Fruit fly (Drosophila melanogaster) whole organism, pupa: Measurements from ENCODE around the gene kni.

Experiments used
- CG10348 ChIP-seq: fragments of 200-800 bp; sonication (Bioruptor generic); IDR thresholded peaks from 2 replicates; pipeline ENCODE4 v1.3.6; 2022; ENCODE audit warnings: missing biosample characterization, missing genetic modification characterization
- CG12605 ChIP-seq: fragments of 200-800 bp; sonication (Bioruptor generic); IDR thresholded peaks from 2 replicates; pipeline ENCODE4 v1.3.6; 2022; ENCODE audit warnings: missing biosample characterization, missing genetic modification characterization
- CG13204 ChIP-seq: fragments of 200-800 bp; sonication (Bioruptor generic); optimal IDR thresholded peaks from 2 replicates; lab custom pipeline; 2018; ENCODE audit warnings: missing biosample characterization, mild to moderate bottlenecking, missing genetic modification characterization, moderate library complexity
- CG14655 ChIP-seq: fragments of 200-800 bp; sonication (Bioruptor generic); optimal IDR thresholded peaks from 3 replicates; lab custom pipeline; 2017; ENCODE audit warnings: mild to moderate bottlenecking, missing biosample characterization, missing genetic modification reagents, missing genetic modification characterization
- CG15710 ChIP-seq: fragments of 200-800 bp; sonication (Bioruptor generic); optimal IDR thresholded peaks from 2 replicates; lab custom pipeline; 2018; ENCODE audit warnings: missing biosample characterization, mild to moderate bottlenecking, missing genetic modification characterization, moderate library complexity
- CG17806 ChIP-seq: fragments of 200-800 bp; sonication (Bioruptor generic); optimal IDR thresholded peaks from 2 replicates; lab custom pipeline; 2018; ENCODE audit warnings: missing biosample characterization, mild to moderate bottlenecking, missing genetic modification characterization, moderate library complexity
- CG32121 ChIP-seq: fragments of 200-800 bp; sonication (Bioruptor generic); IDR thresholded peaks from 2 replicates; pipeline ENCODE4 v1.3.6; 2022; ENCODE audit warnings: missing biosample characterization, missing genetic modification characterization
- CG34367 ChIP-seq: fragments of 200-800 bp; sonication (Bioruptor generic); optimal IDR thresholded peaks from 2 replicates; lab custom pipeline; 2018; ENCODE audit warnings: missing biosample characterization, mild to moderate bottlenecking, missing genetic modification characterization
- CG4496 ChIP-seq: fragments of 200-800 bp; sonication (Bioruptor generic); IDR thresholded peaks from 3 replicates; pipeline ENCODE4 v1.3.6; 2022; ENCODE audit warnings: missing biosample characterization, missing genetic modification characterization
- CG8159 ChIP-seq: fragments of 200-800 bp; sonication (Bioruptor generic); optimal IDR thresholded peaks from 3 replicates; lab custom pipeline; 2018; ENCODE audit warnings: missing biosample characterization, mild to moderate bottlenecking, missing genetic modification characterization, moderate library complexity
- CG8301 ChIP-seq: fragments of 200-800 bp; sonication (Bioruptor generic); optimal IDR thresholded peaks from 2 replicates; lab custom pipeline; 2018; ENCODE audit warnings: missing biosample characterization, mild to moderate bottlenecking, missing genetic modification characterization
- CG9948 ChIP-seq: fragments of 200-800 bp; sonication (Bioruptor generic); optimal IDR thresholded peaks from 2 replicates; lab custom pipeline; 2018; ENCODE audit warnings: missing biosample characterization, mild to moderate bottlenecking, missing genetic modification characterization, moderate library complexity
- D1 ChIP-seq: fragments of 200-800 bp; sonication (Bioruptor generic); optimal IDR thresholded peaks from 2 replicates; lab custom pipeline; 2018; ENCODE audit warnings: missing biosample characterization, mild to moderate bottlenecking, missing genetic modification characterization, moderate library complexity
- EcR ChIP-seq: fragments of 200-800 bp; sonication (Bioruptor generic); optimal IDR thresholded peaks from 3 replicates; lab custom pipeline; 2019; ENCODE audit warnings: missing biosample characterization, missing genetic modification characterization, mild to moderate bottlenecking, moderate library complexity, missing genetic modification reagents
- Ets98B ChIP-seq: fragments of 200-800 bp; sonication (Bioruptor generic); IDR thresholded peaks from 2 replicates; pipeline ENCODE4 v1.3.6; 2022; ENCODE audit warnings: missing biosample characterization, missing genetic modification characterization
- Pif1A ChIP-seq: fragments of 200-800 bp; sonication (Bioruptor generic); optimal IDR thresholded peaks from 3 replicates; lab custom pipeline; 2016; ENCODE audit warnings: missing biosample characterization, missing genetic modification characterization
- Pif1B ChIP-seq: fragments of 200-800 bp; sonication (Bioruptor generic); optimal IDR thresholded peaks from 3 replicates; lab custom pipeline; 2016; ENCODE audit warnings: missing biosample characterization, missing genetic modification characterization
- Snoo ChIP-seq: fragments of 200-800 bp; sonication (Bioruptor generic); optimal IDR thresholded peaks from 3 replicates; lab custom pipeline; 2017; ENCODE audit warnings: missing biosample characterization, mild to moderate bottlenecking, missing genetic modification characterization, inconsistent platforms
- fd96Ca ChIP-seq: fragments of 200-800 bp; sonication (Bioruptor generic); IDR thresholded peaks from 3 replicates; pipeline ENCODE4 v1.3.6; 2022; ENCODE audit warnings: missing biosample characterization, missing genetic modification characterization
- gl ChIP-seq: fragments of 200-800 bp; sonication (Bioruptor generic); optimal IDR thresholded peaks from 2 replicates; lab custom pipeline; 2018; ENCODE audit warnings: missing biosample characterization, mild to moderate bottlenecking, missing genetic modification characterization
- rn ChIP-seq: fragments of 200-800 bp; sonication (Bioruptor generic); IDR thresholded peaks from 2 replicates; pipeline ENCODE4 v1.3.6; 2022; ENCODE audit warnings: missing biosample characterization, missing genetic modification characterization

Gene kni

DNA sequence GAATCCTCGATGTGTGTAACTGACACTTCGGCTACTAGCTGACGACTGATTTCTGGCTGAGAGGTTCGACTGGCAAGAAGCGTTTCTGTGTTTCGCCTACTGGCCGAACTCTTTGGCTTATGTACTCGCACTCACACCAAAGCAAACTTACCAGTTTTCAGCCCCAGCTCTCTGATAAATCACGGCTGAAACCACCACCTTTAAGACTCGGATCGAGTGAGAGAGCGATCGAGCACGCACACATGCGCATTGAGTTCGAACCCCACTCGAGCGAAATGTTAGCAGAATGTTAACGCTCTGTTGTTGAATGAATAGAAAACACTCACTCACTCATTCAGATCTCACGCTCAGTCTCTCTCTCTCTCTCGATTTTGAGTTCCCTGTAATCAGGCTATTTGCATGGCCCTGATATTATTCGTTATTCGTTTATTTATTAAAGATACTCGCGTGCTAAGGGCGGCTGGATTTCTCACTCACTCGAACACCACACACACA, at the start of gene kni:
kni (minus strand) TSS at position 51 of the 495 bp plus-strand sequence.
- TF ChIP-seq CG4496 (GFP tag; lab: Robert Waterston, UW) (no peak), rn (GFP tag; lab: Robert Waterston, UW) (no peak)

DNA sequence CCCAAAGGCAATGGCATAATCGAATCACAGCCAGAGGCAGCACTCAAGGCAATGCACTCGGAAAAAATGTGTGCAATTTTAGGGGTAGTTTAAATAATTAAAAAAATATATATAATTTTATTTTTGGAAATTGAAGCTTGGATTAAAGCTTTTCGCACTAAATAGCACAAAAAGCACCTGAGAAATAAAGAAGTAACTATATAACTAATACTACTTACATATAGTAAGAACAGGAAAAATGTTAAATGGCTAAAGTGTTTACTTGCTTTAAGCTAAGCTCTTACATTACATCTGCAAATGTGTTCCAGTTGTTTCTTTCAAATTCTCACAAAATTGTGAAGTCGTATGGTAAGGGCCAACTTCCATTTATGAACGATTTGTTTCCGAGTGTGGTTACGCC, 44.2 kb upstream of the kni start, which contains the start of gene Gr77a:
Gr77a (minus strand) TSS at position 17 of the 400 bp plus-strand sequence.
- TF ChIP-seq CG17806 (tag; lab: Kevin White, UChicago) (peak; percentile 49), CG14655 (peak; percentile 29), CG34367 (tag; lab: Kevin White, UChicago) (peak; percentile 1), CG15710 (tag; lab: Kevin White, UChicago) (peak; percentile 51), CG8301 (tag; lab: Kevin White, UChicago) (no peak), CG4496 (GFP tag; lab: Robert Waterston, UW) (no peak), CG13204 (GFP tag; lab: Kevin White, UChicago) (no peak), Pif1B (GFP tag; lab: Kevin White, UChicago) (peak; percentile 38), CG10348 (no peak), D1 (no peak), fd96Ca (GFP tag; lab: Robert Waterston, UW) (no peak), CG9948 (tag; lab: Kevin White, UChicago) (peak; percentile 51), Ets98B (GFP tag; lab: Robert Waterston, UW) (no peak), CG12605 (GFP tag; lab: Robert Waterston, UW) (no peak), rn (GFP tag; lab: Robert Waterston, UW) (no peak), Snoo (tag; lab: Kevin White, UChicago) (no peak), CG8159 (tag; lab: Kevin White, UChicago) (peak; percentile 61), EcR (GFP tag; lab: Kevin White, UChicago) (no peak), CG32121 (GFP tag; lab: Robert Waterston, UW) (no peak), Pif1A (peak; percentile 26), gl (tag; lab: Kevin White, UChicago) (no peak)
- TF ChIP-seq, all 21 proteins: peak for 8

DNA sequence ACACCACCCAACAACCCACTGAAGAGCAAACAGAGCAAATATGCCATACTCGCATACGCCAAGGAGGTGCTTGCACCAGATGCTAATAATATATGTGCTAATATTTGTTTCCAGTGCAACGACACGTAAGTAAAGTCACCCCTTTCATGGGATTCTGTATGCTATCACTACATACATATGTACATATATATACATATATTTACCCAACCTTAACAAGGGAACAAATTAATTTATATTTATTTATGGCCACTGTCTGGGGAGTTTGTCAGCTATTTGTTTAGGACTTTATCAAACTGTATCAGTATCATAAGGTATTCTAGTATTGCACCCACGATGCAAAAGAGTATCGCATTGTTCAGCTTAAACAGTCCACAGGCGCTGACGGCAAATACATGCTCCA, 42.2 kb upstream of the kni start:
- TF ChIP-seq CG8159 (tag; lab: Kevin White, UChicago) (peak; percentile 17), CG34367 (tag; lab: Kevin White, UChicago) (no peak), CG15710 (tag; lab: Kevin White, UChicago) (no peak), D1 (no peak), Pif1B (GFP tag; lab: Kevin White, UChicago) (no peak), Ets98B (GFP tag; lab: Robert Waterston, UW) (no peak), CG4496 (GFP tag; lab: Robert Waterston, UW) (0 out of 3 replicates have a peak, but pooled peaks have one; percentile 37), CG32121 (GFP tag; lab: Robert Waterston, UW) (no peak), CG13204 (GFP tag; lab: Kevin White, UChicago) (no peak), Snoo (tag; lab: Kevin White, UChicago) (no peak), CG14655 (no peak), EcR (GFP tag; lab: Kevin White, UChicago) (peak; percentile 47), CG8301 (tag; lab: Kevin White, UChicago) (no peak), Pif1A (no peak), CG10348 (no peak), fd96Ca (GFP tag; lab: Robert Waterston, UW) (no peak), CG9948 (tag; lab: Kevin White, UChicago) (no peak), CG12605 (GFP tag; lab: Robert Waterston, UW) (no peak), gl (tag; lab: Kevin White, UChicago) (peak; percentile 13), CG17806 (tag; lab: Kevin White, UChicago) (no peak), rn (GFP tag; lab: Robert Waterston, UW) (no peak)

DNA sequence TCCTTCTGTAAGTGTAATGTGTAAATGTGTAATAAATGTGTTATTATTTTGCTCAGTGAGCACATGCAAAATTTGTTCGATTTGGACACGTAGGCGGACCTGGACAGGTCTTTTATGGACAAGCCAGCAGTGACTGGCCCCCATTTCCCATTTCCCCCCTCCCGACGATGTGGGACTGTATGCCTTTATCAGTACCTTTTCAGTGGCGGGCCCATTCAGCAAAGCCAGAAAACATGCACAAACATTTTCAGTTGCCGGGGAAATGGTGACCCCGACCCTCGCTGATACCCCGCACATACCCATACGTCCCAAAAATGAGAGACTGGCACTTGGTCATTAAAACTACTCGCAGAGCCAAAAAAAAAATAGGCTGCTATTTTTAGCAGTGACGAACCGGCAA, 41.1 kb upstream of the kni start:
- no peak for TF ChIP-seq rn (GFP tag; lab: Robert Waterston, UW)
- TF ChIP-seq Pif1A: no peak
- TF ChIP-seq gl (tag; lab: Kevin White, UChicago): no peak
- TF ChIP-seq fd96Ca (GFP tag; lab: Robert Waterston, UW): no peak
- no peak for TF ChIP-seq CG32121 (GFP tag; lab: Robert Waterston, UW)
- no peak for TF ChIP-seq CG14655
- no peak for TF ChIP-seq CG8301 (tag; lab: Kevin White, UChicago)
- TF ChIP-seq CG9948 (tag; lab: Kevin White, UChicago): no peak
- no peak for TF ChIP-seq Pif1B (GFP tag; lab: Kevin White, UChicago)
- TF ChIP-seq CG13204 (GFP tag; lab: Kevin White, UChicago): no peak
- TF ChIP-seq CG15710 (tag; lab: Kevin White, UChicago): no peak
- TF ChIP-seq Snoo (tag; lab: Kevin White, UChicago): no peak

DNA sequence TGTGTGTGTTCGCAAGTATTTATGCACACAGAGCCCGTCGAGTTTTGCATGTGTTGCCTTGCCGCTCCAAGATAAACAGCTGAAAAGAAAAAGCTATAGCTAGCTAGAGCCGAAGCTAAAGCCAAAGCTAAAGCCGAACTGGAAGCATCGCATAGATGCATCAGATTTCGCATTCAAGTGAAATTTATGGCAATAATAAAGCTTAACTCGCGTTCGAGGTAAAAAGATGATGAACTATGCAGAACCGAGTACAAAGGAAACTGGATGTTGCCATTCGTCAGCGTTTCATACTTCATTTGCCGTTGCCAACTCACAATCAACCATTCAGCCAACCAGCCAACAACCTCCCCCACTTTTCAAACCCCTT, 39.1 kb upstream of the kni start:
- no peak for TF ChIP-seq fd96Ca (GFP tag; lab: Robert Waterston, UW)

DNA sequence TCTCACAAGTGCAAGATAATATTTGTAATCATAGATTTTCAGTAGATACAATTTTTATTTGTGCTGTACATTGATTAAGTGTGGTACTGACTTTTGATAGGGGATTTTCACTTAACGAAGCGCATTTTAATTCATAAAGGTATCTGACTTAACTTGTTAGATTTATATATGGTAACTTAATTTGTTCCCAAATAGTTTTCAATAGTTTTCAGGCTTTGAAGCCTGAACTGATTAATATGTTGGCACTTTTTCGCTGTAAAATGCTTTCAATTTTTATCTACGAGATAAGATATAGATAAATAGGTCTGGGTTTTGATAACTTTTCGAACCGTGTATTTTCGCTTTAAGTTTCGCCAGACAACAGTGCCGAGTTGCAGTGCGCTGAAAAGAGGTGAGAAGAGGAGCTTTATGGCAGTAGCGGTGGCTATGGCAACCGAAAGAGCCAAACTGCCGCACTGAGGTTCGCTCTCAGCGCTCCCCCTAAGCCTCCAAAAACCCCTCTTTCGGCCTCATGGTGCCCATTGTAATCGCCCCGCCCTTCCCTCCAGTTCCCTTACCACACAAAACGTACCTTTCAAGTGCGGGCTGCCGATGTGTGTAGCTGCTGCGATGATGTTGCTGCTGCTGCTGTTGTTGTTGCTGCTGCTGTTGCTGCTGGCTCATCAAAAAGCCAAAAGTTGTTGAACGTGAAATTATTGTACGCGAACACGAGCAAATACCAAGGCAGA, 38.5 kb upstream of the kni start:
- TF ChIP-seq CG4496 (GFP tag; lab: Robert Waterston, UW) (peak; percentile 40; the same call in 1 of the 3 replicates), CG14655 (peak; percentile 8), CG9948 (tag; lab: Kevin White, UChicago) (no peak), CG13204 (GFP tag; lab: Kevin White, UChicago) (peak; percentile 83), CG8159 (tag; lab: Kevin White, UChicago) (no peak), CG10348 (no peak), EcR (GFP tag; lab: Kevin White, UChicago) (peak; percentile 53), Pif1A (no peak), Ets98B (GFP tag; lab: Robert Waterston, UW) (no peak), fd96Ca (GFP tag; lab: Robert Waterston, UW) (peak; percentile 53; the same call in 1 of the 3 replicates)
- TF ChIP-seq, all 21 proteins: peak for 5
